Worm (Caenorhabditis elegans) whole organism, midembryonic: ENCODE data around the gene D2045.8.
"Not testable (repeated sequence)": the region's sequence is repeated elsewhere in the genome, so short reads cannot be mapped to it uniquely, and the experiment has no call there.

Experiments
- T22C8.4 ChIP-seq: fragments of 200-800 bp; sonication (Bioruptor generic); IDR thresholded peaks from 2 replicates; pipeline ENCODE4 v1.3.6; 2022; ENCODE audit warnings: missing genetic modification characterization, missing compliant biosample characterization
- cog-1 ChIP-seq: sonication (generic microtip); optimal IDR thresholded peaks from 2 replicates; lab custom pipeline; 2016; ENCODE audit warnings: missing genetic modification characterization, missing compliant biosample characterization
- flt-1 ChIP-seq: fragments of 200-800 bp; sonication (Bioruptor generic); IDR thresholded peaks from 2 replicates; pipeline ENCODE4 v1.3.6; 2022; ENCODE audit warnings: missing genetic modification characterization, missing compliant biosample characterization
- klf-2 ChIP-seq: fragments of 200-800 bp; sonication (Bioruptor generic); conservative IDR thresholded peaks from 2 replicates; pipeline ENCODE4 v1.3.6; 2022; ENCODE audit warnings: missing genetic modification reagents, missing genetic modification characterization, missing compliant biosample characterization
- med-1 ChIP-seq: sonication (generic microtip); optimal IDR thresholded peaks from 2 replicates; lab custom pipeline; 2017; ENCODE audit warnings: missing genetic modification characterization, mild to moderate bottlenecking, missing compliant biosample characterization, antibody characterized with exemption, missing genetic modification reagents; ENCODE audit not compliant: insufficient read depth
- ref-1 ChIP-seq: fragments of 200-800 bp; sonication (Bioruptor generic); conservative IDR thresholded peaks from 2 replicates; pipeline ENCODE4 v1.3.6; 2022; ENCODE audit warnings: missing genetic modification reagents, missing genetic modification characterization, missing compliant biosample characterization
- tab-1 ChIP-seq: fragments of 200-800 bp; sonication (Bioruptor generic); IDR thresholded peaks from 2 replicates; pipeline ENCODE4 v1.3.6; 2022; ENCODE audit warnings: missing genetic modification characterization, missing compliant biosample characterization
- ztf-23 ChIP-seq: fragments of 200-800 bp; sonication (Bioruptor generic); IDR thresholded peaks from 2 replicates; pipeline ENCODE4 v1.3.6; 2022; ENCODE audit warnings: missing genetic modification reagents, missing genetic modification characterization, missing compliant biosample characterization
- ztf-29 ChIP-seq: fragments of 200-800 bp; sonication (Bioruptor generic); IDR thresholded peaks from 2 replicates; pipeline ENCODE4 v1.3.6; 2022; ENCODE audit warnings: missing genetic modification reagents, missing genetic modification characterization, missing compliant biosample characterization

D2045.8 gene

DNA sequence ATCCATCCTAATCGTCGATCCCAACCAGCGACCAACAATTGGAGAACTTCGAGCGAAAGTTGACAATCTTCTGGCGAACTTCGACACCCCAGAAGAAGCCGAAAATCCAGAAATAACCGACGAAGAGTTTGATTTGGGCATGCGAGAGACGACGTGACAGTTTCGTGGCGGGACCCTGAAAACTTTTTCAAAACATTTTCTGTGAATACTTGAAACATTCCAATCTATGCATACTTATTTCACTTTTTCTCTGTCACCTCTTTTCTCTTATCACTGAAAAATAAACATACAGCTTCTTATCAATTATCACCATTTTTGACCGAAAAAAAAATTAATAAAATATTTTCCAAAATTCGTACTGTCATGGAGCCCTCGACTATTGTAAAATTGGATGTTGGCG, at the start of gene D2045.8:
D2045.8 (plus strand) TSS at position 301 of the 400 bp plus-strand sequence.
- TF ChIP-seq cog-1 (tag; lab: Kevin White, UChicago) (no peak), ref-1 (no peak), T22C8.4 (GFP tag; lab: Robert Waterston, UW) (no peak)

DNA sequence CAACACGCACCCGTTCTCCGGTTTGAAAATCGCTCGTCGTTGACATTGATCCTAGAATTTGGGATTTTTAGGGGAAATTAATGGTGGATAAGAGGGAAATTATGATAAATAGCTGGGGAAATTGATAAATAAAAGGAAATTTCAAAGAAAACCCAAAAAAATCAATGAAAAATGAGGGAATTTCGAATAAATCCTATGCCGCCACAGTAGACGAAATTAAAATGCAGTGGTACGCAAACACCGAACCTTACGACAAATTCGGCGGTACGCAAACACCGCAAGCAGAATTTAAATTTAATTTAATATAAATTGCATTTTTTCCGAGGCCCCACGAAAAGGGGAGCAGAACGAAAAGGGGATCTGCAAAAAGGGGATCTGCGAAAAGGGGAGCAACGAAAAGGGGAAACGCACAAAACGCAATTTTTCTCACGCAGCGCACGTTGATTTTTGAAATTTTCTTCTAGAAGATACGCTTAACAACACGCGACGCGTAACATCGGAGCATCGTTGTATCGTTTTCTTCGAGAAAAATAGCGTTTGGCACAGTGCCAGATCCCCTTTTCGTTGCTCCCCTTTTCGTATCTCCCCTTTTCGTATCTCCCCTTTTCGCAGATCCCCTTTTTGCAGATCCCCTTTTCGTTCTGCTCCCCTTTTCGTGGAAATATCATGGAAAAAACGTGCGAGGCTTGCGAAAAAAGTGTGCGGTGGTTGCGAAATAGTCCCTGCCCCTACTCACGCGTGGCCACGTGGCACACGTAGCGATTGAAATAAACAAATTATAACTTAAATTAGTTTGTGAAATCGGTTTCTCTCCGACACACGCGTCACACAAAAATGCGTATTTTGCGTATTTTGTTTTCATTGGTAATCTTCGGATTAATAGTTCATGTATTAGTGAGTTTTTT, 45.9 kb upstream of the D2045.8 start, which contains the start of the genes smrd-1 and enu-3.1:
smrd-1 (minus strand) TSS at position 51 of the 905 bp plus-strand sequence.
enu-3.1 (plus strand) TSS at position 339 of the 905 bp plus-strand sequence.
- TF ChIP-seq ztf-23: peak; percentile 84
- TF ChIP-seq klf-2 (GFP tag; lab: Robert Waterston, UW): 0 out of 2 replicates have a peak, but pooled peaks have one; percentile 33
- peak; percentile 34; the same call in 1 of the 2 replicates for TF ChIP-seq ztf-29
- peak; percentile 72 for TF ChIP-seq flt-1 (GFP tag; lab: Robert Waterston, UW)

DNA sequence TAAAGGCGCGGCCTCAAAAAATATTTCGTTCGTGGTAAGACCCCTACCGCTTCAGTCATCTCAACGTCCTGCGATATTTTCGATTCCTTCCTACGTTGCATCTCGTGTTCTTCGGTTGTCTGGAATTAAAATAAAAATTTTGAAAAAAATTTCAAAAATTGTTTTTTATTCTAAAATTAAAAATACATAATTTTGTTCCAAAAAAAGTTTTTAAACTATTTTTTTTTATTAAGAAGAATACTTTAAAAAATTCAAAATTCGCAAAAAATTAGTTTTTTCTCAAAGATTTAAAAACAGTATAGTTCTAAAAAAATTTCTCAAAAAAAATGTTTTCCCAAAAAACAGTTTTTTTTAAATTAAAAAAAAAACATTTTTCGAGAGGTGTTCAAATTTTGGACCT, 43.3 kb upstream of the D2045.8 start, which contains the start of gene H04D03.6:
H04D03.6 (minus strand) TSS at position 101 of the 400 bp plus-strand sequence.
- not testable (repeated sequence) for TF ChIP-seq klf-2 (GFP tag; lab: Robert Waterston, UW); ref-1; cog-1 (tag; lab: Kevin White, UChicago)

DNA sequence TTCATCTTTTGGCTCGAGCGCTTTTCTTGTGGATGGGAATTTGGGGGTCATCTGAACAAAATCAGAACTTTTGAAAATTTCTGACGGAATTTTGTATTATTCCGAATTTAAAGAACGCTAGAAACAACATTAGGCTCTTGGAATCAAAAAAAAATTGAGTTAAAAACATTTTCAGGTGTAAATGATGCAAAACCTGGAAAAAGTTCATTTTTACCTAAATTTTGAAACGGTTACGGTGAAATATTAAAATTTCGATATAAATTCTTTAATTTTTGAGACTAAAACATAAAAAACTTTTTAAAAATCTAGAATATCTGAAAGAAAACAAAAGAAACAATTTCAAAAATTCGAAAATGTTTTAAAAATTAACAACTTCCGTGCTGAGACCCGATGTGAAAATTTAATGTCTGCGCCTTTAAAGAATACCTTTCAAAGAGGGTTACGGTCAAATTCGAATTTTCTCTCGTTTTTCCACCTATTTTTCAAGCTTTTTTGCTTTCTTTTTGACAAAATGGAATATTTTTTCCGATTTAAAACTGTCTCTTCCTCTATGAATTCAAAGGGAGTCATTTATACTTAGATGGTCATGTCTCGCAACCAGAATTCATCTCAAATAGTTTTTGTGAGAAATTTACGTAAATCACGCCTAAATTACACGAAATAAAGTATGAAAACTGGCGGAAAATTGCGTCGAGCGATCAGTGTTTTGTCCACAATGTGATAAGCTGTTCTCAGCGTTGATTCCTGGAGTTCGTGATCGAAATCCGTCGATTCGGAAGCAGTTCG, 39.5 kb upstream of the D2045.8 start, which contains the start of the genes H04D03.2 and ecps-2:
H04D03.2 (minus strand) TSS at position 51 of the 786 bp plus-strand sequence.
ecps-2 (plus strand) TSS at position 736 of the 786 bp plus-strand sequence.
- TF ChIP-seq cog-1 (tag; lab: Kevin White, UChicago) (no peak), flt-1 (GFP tag; lab: Robert Waterston, UW) (no peak), T22C8.4 (GFP tag; lab: Robert Waterston, UW) (no peak), med-1 (GFP tag; lab: Kevin White, UChicago) (no peak), klf-2 (GFP tag; lab: Robert Waterston, UW) (no peak), ztf-29 (no peak), ref-1 (no peak), ztf-23 (no peak), tab-1 (GFP tag; lab: Robert Waterston, UW) (no peak)

DNA sequence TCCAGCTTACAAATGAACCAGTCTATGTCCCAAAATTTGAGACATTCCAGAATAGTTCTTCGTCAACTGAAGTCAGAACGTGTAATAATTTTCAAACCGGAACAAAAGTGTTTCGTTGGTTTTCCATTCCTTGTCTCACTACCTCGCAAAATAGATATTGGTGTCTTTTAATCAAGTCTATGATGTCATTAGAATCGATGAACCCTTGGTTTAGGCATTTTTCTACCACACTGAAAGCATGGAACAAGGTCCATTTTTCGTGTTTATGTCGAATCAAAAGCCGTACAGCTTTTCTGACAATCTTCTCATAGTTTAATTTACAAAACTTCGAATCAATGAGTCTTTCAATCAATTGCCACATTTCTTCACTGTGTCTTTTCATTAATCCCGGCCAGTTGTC, 35.4 kb upstream of the D2045.8 start, which contains the start of gene H04D03.7:
H04D03.7 (minus strand) TSS at position 101 of the 400 bp plus-strand sequence.
- no peak for TF ChIP-seq ztf-29
- no peak for TF ChIP-seq tab-1 (GFP tag; lab: Robert Waterston, UW)
- TF ChIP-seq flt-1 (GFP tag; lab: Robert Waterston, UW): no peak
- no peak for TF ChIP-seq klf-2 (GFP tag; lab: Robert Waterston, UW)
- no peak for TF ChIP-seq med-1 (GFP tag; lab: Kevin White, UChicago)
- no peak for TF ChIP-seq T22C8.4 (GFP tag; lab: Robert Waterston, UW)
- no peak for TF ChIP-seq ztf-23
- no peak for TF ChIP-seq ref-1
- no peak for TF ChIP-seq cog-1 (tag; lab: Kevin White, UChicago)

DNA sequence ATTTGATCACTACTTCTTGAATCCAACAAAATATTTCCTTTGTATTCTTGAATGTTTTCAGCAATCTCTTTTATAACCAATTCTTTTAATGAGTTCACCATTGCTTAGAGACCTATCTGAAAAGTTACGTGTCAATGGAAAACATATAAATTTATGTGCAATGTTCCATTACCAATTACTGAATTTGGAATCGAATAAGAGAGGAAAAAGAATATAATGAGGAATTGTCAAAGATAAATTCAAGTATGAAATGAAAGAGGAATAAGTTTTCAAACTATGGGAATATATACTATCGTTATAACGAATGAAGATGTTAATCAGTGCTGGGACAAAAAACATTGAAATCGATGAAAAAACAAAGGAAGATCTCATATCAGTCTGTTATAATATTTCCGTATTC, 31.1 kb upstream of the D2045.8 start, which contains the start of gene H04D03.4:
H04D03.4 (minus strand) TSS at position 101 of the 400 bp plus-strand sequence.
- TF ChIP-seq flt-1 (GFP tag; lab: Robert Waterston, UW): no peak
- TF ChIP-seq ztf-29: no peak
- no peak for TF ChIP-seq T22C8.4 (GFP tag; lab: Robert Waterston, UW)
- TF ChIP-seq ztf-23: no peak
- TF ChIP-seq med-1 (GFP tag; lab: Kevin White, UChicago): no peak
- no peak for TF ChIP-seq ref-1
- TF ChIP-seq cog-1 (tag; lab: Kevin White, UChicago): no peak
- TF ChIP-seq tab-1 (GFP tag; lab: Robert Waterston, UW): no peak
- no peak for TF ChIP-seq klf-2 (GFP tag; lab: Robert Waterston, UW)

DNA sequence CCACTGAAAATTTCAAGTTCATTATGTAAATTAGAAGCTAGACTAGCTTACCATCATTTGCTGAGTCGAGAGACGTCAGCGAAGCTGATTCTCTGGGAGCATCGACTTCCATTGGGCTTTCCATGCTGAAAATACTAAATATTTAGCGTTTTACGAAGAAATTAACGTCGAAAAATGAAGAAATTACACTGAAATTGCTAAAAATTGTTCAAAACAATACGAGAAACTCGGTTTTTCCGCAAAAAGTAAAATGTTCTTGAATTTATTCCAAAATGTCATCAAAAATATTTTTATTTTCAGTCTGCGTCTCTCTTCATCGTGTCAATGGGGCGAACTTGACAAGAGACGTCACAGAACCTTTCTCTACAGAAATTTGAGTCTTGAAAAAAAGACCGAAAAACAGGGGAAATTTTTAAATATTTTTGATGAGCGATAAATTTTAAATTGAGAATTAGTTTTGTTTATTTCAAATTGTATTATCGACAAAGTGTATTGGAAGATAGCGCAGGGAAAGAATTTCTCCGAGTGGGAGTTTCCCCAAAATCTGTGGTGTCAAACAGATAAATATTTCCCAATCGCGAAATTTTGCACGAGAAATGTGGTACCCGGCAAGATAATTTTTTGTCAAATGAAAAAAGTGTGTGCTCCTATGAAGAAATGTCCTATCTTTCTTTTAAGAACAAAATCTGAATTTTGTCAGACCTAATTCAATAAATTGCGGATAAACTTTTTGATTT, 21.5 kb upstream of the D2045.8 start, which contains the start of gene ecps-1:
ecps-1 (minus strand) TSS at position 125 of the 737 bp plus-strand sequence.
- TF ChIP-seq T22C8.4 (GFP tag; lab: Robert Waterston, UW) (0 out of 2 replicates have a peak, but pooled peaks have one; percentile 6), cog-1 (tag; lab: Kevin White, UChicago) (peak; percentile 59), ref-1 (no peak), med-1 (GFP tag; lab: Kevin White, UChicago) (no peak), ztf-23 (peak; percentile 90), klf-2 (GFP tag; lab: Robert Waterston, UW) (peak; percentile 79), ztf-29 (0 out of 2 replicates have a peak, but pooled peaks have one; percentile 39), tab-1 (GFP tag; lab: Robert Waterston, UW) (no peak), flt-1 (GFP tag; lab: Robert Waterston, UW) (peak; percentile 77)

ce11 chrIII:10461164-10461546, 20.9 kb upstream of the D2045.8 start, which contains the start of gene atx-2:
Gene atx-2 (plus strand): TSS chrIII:10461389.
- TF ChIP-seq ztf-23: peak; percentile 98
- TF ChIP-seq ztf-29: peak; percentile 98
- peak; percentile 98 for TF ChIP-seq tab-1 (GFP tag; lab: Robert Waterston, UW)
- TF ChIP-seq ref-1: peak; percentile 91
- peak; percentile 98 for TF ChIP-seq T22C8.4 (GFP tag; lab: Robert Waterston, UW)
- peak; percentile 95 for TF ChIP-seq cog-1 (tag; lab: Kevin White, UChicago)
- TF ChIP-seq flt-1 (GFP tag; lab: Robert Waterston, UW): peak; percentile 99
- TF ChIP-seq med-1 (GFP tag; lab: Kevin White, UChicago): peak; percentile 99
- TF ChIP-seq klf-2 (GFP tag; lab: Robert Waterston, UW): peak; percentile 99
